Worm (Caenorhabditis elegans) whole organism, late embryonic: ENCODE results near the gene EEED8.2.

Experiments used
- F13H6.1 ChIP-seq: sonication (generic microtip); optimal IDR thresholded peaks from 2 replicates; lab custom pipeline; 2016; ENCODE audit warnings: missing genetic modification characterization, missing compliant biosample characterization
- Y22D7AL.16 ChIP-seq: sonication (generic microtip); optimal IDR thresholded peaks from 2 replicates; lab custom pipeline; 2016; ENCODE audit warnings: missing genetic modification characterization, missing compliant biosample characterization
- ama-1 ChIP-seq: fragments of 150-350 bp; optimal IDR thresholded peaks from 2 replicates; lab custom pipeline; 2014
- ceh-14 ChIP-seq: sonication (generic microtip); optimal IDR thresholded peaks from 2 replicates; lab custom pipeline; 2016; ENCODE audit warnings: missing genotype, missing genetic modification characterization, missing compliant biosample characterization
- ceh-18 ChIP-seq: sonication (generic microtip); optimal IDR thresholded peaks from 2 replicates; lab custom pipeline; 2016; ENCODE audit warnings: missing genetic modification characterization, missing compliant biosample characterization
- ceh-19 ChIP-seq: fragments of 200-800 bp; sonication (Bioruptor generic); optimal IDR thresholded peaks from 2 replicates; lab custom pipeline; 2018; ENCODE audit warnings: mild to moderate bottlenecking, missing genetic modification characterization, missing compliant biosample characterization
- ceh-22 ChIP-seq: sonication (generic microtip); optimal IDR thresholded peaks from 2 replicates; lab custom pipeline; 2017; ENCODE audit warnings: missing biosample characterization, missing genetic modification characterization
- ceh-24 ChIP-seq: sonication (generic microtip); optimal IDR thresholded peaks from 2 replicates; lab custom pipeline; 2016; ENCODE audit warnings: mild to moderate bottlenecking, missing genetic modification characterization, missing compliant biosample characterization
- ceh-9 ChIP-seq: sonication (generic microtip); optimal IDR thresholded peaks from 2 replicates; lab custom pipeline; 2016; ENCODE audit warnings: mild to moderate bottlenecking, missing genetic modification characterization, inconsistent platforms, missing compliant biosample characterization
- che-1 ChIP-seq: sonication (generic microtip); optimal IDR thresholded peaks from 2 replicates; lab custom pipeline; 2016; ENCODE audit warnings: mild to moderate bottlenecking, missing genetic modification characterization, missing compliant biosample characterization
- eyg-1 ChIP-seq: sonication (generic microtip); optimal IDR thresholded peaks from 2 replicates; lab custom pipeline; 2016; ENCODE audit warnings: missing genotype, missing genetic modification characterization, missing compliant biosample characterization
- fax-1 ChIP-seq: sonication (generic microtip); optimal IDR thresholded peaks from 2 replicates; lab custom pipeline; 2016; ENCODE audit warnings: missing genotype, missing genetic modification characterization, missing compliant biosample characterization
- fkh-10 ChIP-seq: fragments of 150-350 bp; optimal IDR thresholded peaks from 2 replicates; lab custom pipeline; 2014; ENCODE audit warnings: missing biosample characterization, missing genetic modification reagents, missing genetic modification characterization
- fkh-6 ChIP-seq: sonication (generic microtip); optimal IDR thresholded peaks from 2 replicates; lab custom pipeline; 2016; ENCODE audit warnings: missing genetic modification characterization, missing compliant biosample characterization
- hlh-13 ChIP-seq: fragments of 200-800 bp; sonication (Bioruptor generic); optimal IDR thresholded peaks from 2 replicates; lab custom pipeline; 2018; ENCODE audit warnings: mild to moderate bottlenecking, missing genetic modification characterization, missing compliant biosample characterization
- hlh-8 ChIP-seq: sonication (generic microtip); optimal IDR thresholded peaks from 2 replicates; lab custom pipeline; 2016; ENCODE audit warnings: missing genotype, missing genetic modification characterization, missing compliant biosample characterization
- lim-6 ChIP-seq: sonication (generic microtip); optimal IDR thresholded peaks from 2 replicates; lab custom pipeline; 2016; ENCODE audit warnings: missing genetic modification characterization, missing compliant biosample characterization
- madf-2 ChIP-seq: sonication (generic microtip); optimal IDR thresholded peaks from 2 replicates; lab custom pipeline; 2017; ENCODE audit warnings: missing genetic modification characterization, missing compliant biosample characterization
- mec-3 ChIP-seq: sonication (generic microtip); optimal IDR thresholded peaks from 2 replicates; lab custom pipeline; 2016; ENCODE audit warnings: borderline replicate concordance, missing genetic modification characterization, missing compliant biosample characterization
- nhr-11 ChIP-seq: fragments of 150-350 bp; optimal IDR thresholded peaks from 2 replicates; lab custom pipeline; 2014; ENCODE audit warnings: missing biosample characterization, missing genetic modification characterization
- npax-4 ChIP-seq: sonication (generic microtip); optimal IDR thresholded peaks from 2 replicates; lab custom pipeline; 2016; ENCODE audit warnings: missing genetic modification characterization, missing compliant biosample characterization
- odd-2 ChIP-seq: sonication (generic microtip); optimal IDR thresholded peaks from 2 replicates; lab custom pipeline; 2017; ENCODE audit warnings: antibody characterized with exemption, mild to moderate bottlenecking, missing genetic modification characterization, missing compliant biosample characterization
- pag-3 ChIP-seq: sonication (generic microtip); optimal IDR thresholded peaks from 2 replicates; lab custom pipeline; 2016; ENCODE audit warnings: missing compliant biosample characterization, missing genetic modification characterization, borderline replicate concordance
- pat-9 ChIP-seq: fragments of 200-800 bp; sonication (Bioruptor generic); optimal IDR thresholded peaks from 2 replicates; lab custom pipeline; 2018; ENCODE audit warnings: mild to moderate bottlenecking, missing genetic modification characterization, moderate library complexity, missing compliant biosample characterization
- pax-1 ChIP-seq: fragments of 150-350 bp; optimal IDR thresholded peaks from 2 replicates; lab custom pipeline; 2014; ENCODE audit warnings: missing biosample characterization, missing genetic modification characterization
- pha-4 ChIP-seq: fragments of 150-350 bp; optimal IDR thresholded peaks from 2 replicates; lab custom pipeline; 2018; ENCODE audit warnings: missing biosample characterization, missing genetic modification reagents, missing genetic modification characterization
- pqm-1 ChIP-seq: sonication (generic microtip); optimal IDR thresholded peaks from 2 replicates; lab custom pipeline; 2016; ENCODE audit warnings: missing genetic modification characterization, missing compliant biosample characterization
- sdc-2 ChIP-seq: sonication (generic microtip); optimal IDR thresholded peaks from 2 replicates; lab custom pipeline; 2016; ENCODE audit warnings: missing genotype, missing genetic modification characterization, missing compliant biosample characterization
- sox-2 ChIP-seq: fragments of 200-800 bp; sonication (Bioruptor generic); IDR thresholded peaks from 2 replicates; pipeline ENCODE4 v1.3.6; 2022; ENCODE audit warnings: missing genetic modification reagents, missing genetic modification characterization, missing compliant biosample characterization
- sox-4 ChIP-seq: sonication (generic microtip); optimal IDR thresholded peaks from 2 replicates; lab custom pipeline; 2017; ENCODE audit warnings: mild to moderate bottlenecking, missing genetic modification characterization, inconsistent platforms, missing compliant biosample characterization
- syd-9 ChIP-seq: sonication (generic microtip); optimal IDR thresholded peaks from 2 replicates; lab custom pipeline; 2016; ENCODE audit warnings: mild to moderate bottlenecking, missing genetic modification characterization, moderate library complexity, missing compliant biosample characterization
- tbx-7 ChIP-seq: sonication (generic microtip); optimal IDR thresholded peaks from 2 replicates; lab custom pipeline; 2016; ENCODE audit warnings: missing genotype, missing genetic modification characterization, missing compliant biosample characterization
- unc-3 ChIP-seq, 2 experiments: fragments of 200-800 bp in 1 of 2; sonication (Bioruptor generic) in 1 of 2; sonication (generic microtip) in 1 of 2; conservative IDR thresholded peaks in 1 of 2; optimal IDR thresholded peaks in 1 of 2; 2 replicates each; pipeline versions ENCODE4 v1.3.6 to Lab custom; 2016 to 2022; ENCODE audit warnings: missing compliant biosample characterization in 2 of 2, missing genetic modification characterization in 2 of 2, missing genetic modification reagents in 1 of 2
- ztf-16 ChIP-seq: sonication (generic microtip); optimal IDR thresholded peaks from 2 replicates; lab custom pipeline; 2017; ENCODE audit warnings: missing genetic modification characterization, missing compliant biosample characterization

The EEED8.2 gene

ce11 chrII:5399201-5399600 is 17.3 kb upstream of the EEED8.2 start, which contains the start of gene mog-5 (continued):
- TF ChIP-seq nhr-11 (tag; lab: Kevin White, UChicago), result no peak
- TF ChIP-seq hlh-13 (GFP tag; lab: Kevin White, UChicago), result no peak
- no peak for TF ChIP-seq ceh-24 (tag; lab: Kevin White, UChicago)
- no peak for TF ChIP-seq pha-4
- TF ChIP-seq ceh-9, result no peak
- TF ChIP-seq ztf-16 (tag; lab: Kevin White, UChicago), result peak; percentile 30
- TF ChIP-seq Y22D7AL.16, result no peak
- TF ChIP-seq eyg-1 (tag; lab: Kevin White, UChicago), result no peak
- TF ChIP-seq odd-2 (tag; lab: Kevin White, UChicago), result peak; percentile 64
- peak; percentile 27 for TF ChIP-seq hlh-8 (tag; lab: Kevin White, UChicago)
- TF ChIP-seq ceh-19 (GFP tag; lab: Kevin White, UChicago), result no peak
- TF ChIP-seq F13H6.1, result peak; percentile 31
- peak; percentile 30 for TF ChIP-seq pat-9 (tag; lab: Kevin White, UChicago)
- TF ChIP-seq ama-1 (lab: Kevin White, UChicago), result no peak
- no peak for TF ChIP-seq unc-3 (GFP tag; conservative IDR thresholded peaks at IDR 0.05; lab: Robert Waterston, UW)
- TF ChIP-seq unc-3 (tag; optimal IDR thresholded peaks at IDR 0.05; lab: Kevin White, UChicago), result no peak
- no peak for TF ChIP-seq sdc-2 (tag; lab: Kevin White, UChicago)
- no peak for TF ChIP-seq fkh-10 (GFP tag; lab: Kevin White, UChicago)
- TF ChIP-seq syd-9 (tag; lab: Kevin White, UChicago), result no peak
- peak; percentile 14 for TF ChIP-seq fax-1 (tag; lab: Kevin White, UChicago)
- TF ChIP-seq tbx-7 (tag; lab: Kevin White, UChicago), result no peak

ce11 chrII:5407548-5407947 is 9.0 kb upstream of the EEED8.2 start, which contains the start of gene clec-141:
clec-141 (minus strand) TSS chrII:5407648.
- TF ChIP-seq pag-3 (tag; lab: Kevin White, UChicago) (no peak), lim-6 (tag; lab: Kevin White, UChicago) (no peak), ceh-18 (tag; lab: Kevin White, UChicago) (no peak), ceh-14 (tag; lab: Kevin White, UChicago) (no peak), madf-2 (tag; lab: Kevin White, UChicago) (no peak), hlh-8 (tag; lab: Kevin White, UChicago) (no peak), ceh-24 (tag; lab: Kevin White, UChicago) (no peak), mec-3 (tag; lab: Kevin White, UChicago) (no peak), fkh-6 (no peak)

ce11 chrII:5408924-5409323 is 7.6 kb upstream of the EEED8.2 start, which contains the start of the genes EEED8.12 and EEED8.4:
EEED8.12 (minus strand) TSS chrII:5409024.
EEED8.4 (plus strand) TSS chrII:5409319.
- no peak for TF ChIP-seq sdc-2 (tag; lab: Kevin White, UChicago)
- no peak for TF ChIP-seq ceh-22 (tag; lab: Kevin White, UChicago)
- TF ChIP-seq ceh-19 (GFP tag; lab: Kevin White, UChicago), result no peak
- TF ChIP-seq unc-3 (GFP tag; conservative IDR thresholded peaks at IDR 0.05; lab: Robert Waterston, UW), result no peak
- TF ChIP-seq unc-3 (tag; optimal IDR thresholded peaks at IDR 0.05; lab: Kevin White, UChicago), result no peak
- TF ChIP-seq eyg-1 (tag; lab: Kevin White, UChicago), result no peak
- no peak for TF ChIP-seq ceh-24 (tag; lab: Kevin White, UChicago)
- TF ChIP-seq, all 69 proteins: peak for 0

ce11 chrII:5412467-5412866 is 4.0 kb upstream of the EEED8.2 start, which contains the start of the genes EEED8.13 and EEED8.18:
EEED8.13 (minus strand) TSS chrII:5412567.
EEED8.18 (minus strand) TSS chrII:5412610.
- TF ChIP-seq ceh-19 (GFP tag; lab: Kevin White, UChicago), result no peak
- TF ChIP-seq syd-9 (tag; lab: Kevin White, UChicago), result no peak
- TF ChIP-seq sox-2 (GFP tag; lab: Robert Waterston, UW), result no peak
- no peak for TF ChIP-seq npax-4 (tag; lab: Kevin White, UChicago)
- no peak for TF ChIP-seq che-1 (tag; lab: Kevin White, UChicago)
- no peak for TF ChIP-seq pag-3 (tag; lab: Kevin White, UChicago)
- no peak for TF ChIP-seq ceh-14 (tag; lab: Kevin White, UChicago)
- TF ChIP-seq ama-1 (lab: Kevin White, UChicago), result no peak
- no peak for TF ChIP-seq ceh-24 (tag; lab: Kevin White, UChicago)
- TF ChIP-seq Y22D7AL.16, result no peak
- TF ChIP-seq sox-4 (tag; lab: Kevin White, UChicago), result no peak
- TF ChIP-seq pqm-1 (tag; lab: Kevin White, UChicago), result no peak
- no peak for TF ChIP-seq eyg-1 (tag; lab: Kevin White, UChicago)
- TF ChIP-seq pax-1 (tag; lab: Kevin White, UChicago), result no peak
- no peak for TF ChIP-seq madf-2 (tag; lab: Kevin White, UChicago)
- TF ChIP-seq mec-3 (tag; lab: Kevin White, UChicago), result no peak
